Worm (Caenorhabditis elegans) whole organism, L3 larva: ENCODE data around the gene ZK1127.12.

ENCODE experiments used
- aly-2 ChIP-seq: fragments of 150-350 bp; optimal IDR thresholded peaks from 2 replicates; lab custom pipeline; 2014; ENCODE audit warnings: missing biosample characterization, missing genetic modification characterization
- ama-1 ChIP-seq: fragments of 150-350 bp; optimal IDR thresholded peaks from 2 replicates; lab custom pipeline; 2018
- ceh-28 ChIP-seq: fragments of 150-350 bp; optimal IDR thresholded peaks from 2 replicates; lab custom pipeline; 2014; ENCODE audit warnings: missing biosample characterization, missing genetic modification reagents, missing genetic modification characterization
- ceh-82 ChIP-seq: fragments of 150-350 bp; optimal IDR thresholded peaks from 2 replicates; lab custom pipeline; 2014; ENCODE audit warnings: missing biosample characterization, missing genetic modification characterization
- ceh-9 ChIP-seq: sonication (generic microtip); optimal IDR thresholded peaks from 2 replicates; lab custom pipeline; 2018; ENCODE audit warnings: missing biosample characterization, missing genetic modification characterization
- egl-5 ChIP-seq: fragments of 150-350 bp; optimal IDR thresholded peaks from 2 replicates; lab custom pipeline; 2017; ENCODE audit warnings: missing biosample characterization, missing genetic modification reagents, missing genetic modification characterization, inconsistent platforms
- eor-1 ChIP-seq, 2 experiments: fragments of 150-350 bp; optimal IDR thresholded peaks; 2 replicates each; lab custom pipeline; 2014 to 2018; ENCODE audit warnings: missing biosample characterization in 2 of 2, missing genetic modification characterization in 2 of 2
- jun-1 ChIP-seq: fragments of 150-350 bp; optimal IDR thresholded peaks from 2 replicates; lab custom pipeline; 2014; ENCODE audit warnings: missing biosample characterization, missing genetic modification reagents, missing genetic modification characterization
- lin-15B ChIP-seq: fragments of 150-350 bp; optimal IDR thresholded peaks from 2 replicates; lab custom pipeline; 2014; ENCODE audit warnings: missing biosample characterization, missing genetic modification characterization
- lsy-12 ChIP-seq: sonication (generic microtip); optimal IDR thresholded peaks from 2 replicates; lab custom pipeline; 2016; ENCODE audit warnings: mild to moderate bottlenecking, missing genetic modification characterization, missing compliant biosample characterization
- mml-1 ChIP-seq: fragments of 150-350 bp; sonication (generic microtip); optimal IDR thresholded peaks from 3 replicates; lab custom pipeline; 2014; ENCODE audit warnings: missing biosample characterization, missing genetic modification characterization
- nfya-1 ChIP-seq: sonication (generic microtip); optimal IDR thresholded peaks from 2 replicates; lab custom pipeline; 2017; ENCODE audit warnings: missing genetic modification characterization, mild to moderate bottlenecking, missing compliant biosample characterization, antibody characterized with exemption, moderate library complexity; ENCODE audit not compliant: insufficient read depth
- nhr-11 ChIP-seq: fragments of 150-350 bp; optimal IDR thresholded peaks from 2 replicates; lab custom pipeline; 2014; ENCODE audit warnings: missing biosample characterization, missing genetic modification characterization
- nhr-12 ChIP-seq: fragments of 150-350 bp; optimal IDR thresholded peaks from 2 replicates; lab custom pipeline; 2014; ENCODE audit warnings: missing biosample characterization, missing genetic modification characterization
- nhr-23 ChIP-seq: fragments of 150-350 bp; optimal IDR thresholded peaks from 2 replicates; lab custom pipeline; 2014; ENCODE audit warnings: missing biosample characterization, missing genetic modification reagents, missing genetic modification characterization
- nhr-237 ChIP-seq: fragments of 150-350 bp; optimal IDR thresholded peaks from 2 replicates; lab custom pipeline; 2014; ENCODE audit warnings: missing biosample characterization, missing genetic modification characterization
- nhr-25 ChIP-seq: sonication (generic microtip); optimal IDR thresholded peaks from 2 replicates; lab custom pipeline; 2017; ENCODE audit warnings: missing biosample characterization, missing genetic modification characterization
- nhr-28 ChIP-seq: fragments of 150-350 bp; optimal IDR thresholded peaks from 2 replicates; lab custom pipeline; 2014; ENCODE audit warnings: missing biosample characterization, missing genetic modification characterization
- nhr-43 ChIP-seq: sonication (generic microtip); optimal IDR thresholded peaks from 2 replicates; lab custom pipeline; 2016; ENCODE audit warnings: mild to moderate bottlenecking, missing genetic modification characterization, missing compliant biosample characterization; ENCODE audit not compliant: poor library complexity, severe bottlenecking
- nhr-76 ChIP-seq: fragments of 150-350 bp; sonication (generic microtip); optimal IDR thresholded peaks from 5 replicates; lab custom pipeline; 2014; ENCODE audit warnings: missing biosample characterization, missing genetic modification characterization
- nhr-77 ChIP-seq: fragments of 150-350 bp; optimal IDR thresholded peaks from 2 replicates; lab custom pipeline; 2014; ENCODE audit warnings: missing biosample characterization, missing genetic modification characterization
- pha-4 ChIP-seq: fragments of 150-350 bp; optimal IDR thresholded peaks from 2 replicates; lab custom pipeline; 2014; ENCODE audit warnings: missing biosample characterization, missing genetic modification reagents, missing genetic modification characterization
- pqm-1 ChIP-seq: fragments of 150-350 bp; optimal IDR thresholded peaks from 2 replicates; lab custom pipeline; 2017; ENCODE audit warnings: missing biosample characterization, missing genetic modification characterization, inconsistent platforms
- sea-2 ChIP-seq: fragments of 150-350 bp; sonication (generic microtip); optimal IDR thresholded peaks from 4 replicates; lab custom pipeline; 2014; ENCODE audit warnings: missing biosample characterization, missing genetic modification reagents, missing genetic modification characterization
- snpc-4 ChIP-seq: fragments of 150-350 bp; optimal IDR thresholded peaks from 2 replicates; lab custom pipeline; 2014; ENCODE audit warnings: missing biosample characterization, missing genetic modification characterization
- unc-39 ChIP-seq: sonication (generic microtip); optimal IDR thresholded peaks from 4 replicates; lab custom pipeline; 2017; ENCODE audit warnings: missing biosample characterization, missing genetic modification characterization
- zag-1 ChIP-seq: fragments of 150-350 bp; optimal IDR thresholded peaks from 2 replicates; lab custom pipeline; 2014; ENCODE audit warnings: missing biosample characterization, missing genetic modification characterization

The ZK1127.12 gene

ce11 chrII:7093339-7093821 lies 41.5 kb downstream of the ZK1127.12 start, which contains the start of gene T02G5.3:
Gene T02G5.3 (plus strand): TSS chrII:7093389.
- TF ChIP-seq nhr-76 = no peak

DNA sequence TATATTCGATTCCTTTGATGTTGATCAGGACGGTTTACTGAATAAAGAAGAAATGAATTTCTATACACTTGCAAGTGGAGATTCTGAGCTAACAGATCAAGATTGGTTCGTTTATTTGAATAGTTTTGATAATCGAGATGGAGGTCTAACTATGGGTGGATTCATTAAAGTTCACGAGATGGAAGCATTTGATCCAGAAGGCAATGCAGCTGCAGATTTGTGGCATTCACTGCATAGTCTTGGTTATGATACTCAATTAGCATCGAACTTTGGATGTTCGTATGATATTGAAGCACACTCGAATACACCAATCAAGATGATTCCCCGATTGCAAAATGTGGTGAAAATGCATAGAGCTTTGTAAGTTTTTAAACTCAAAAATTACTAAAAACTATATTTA lies 44.1 kb downstream of the ZK1127.12 start:
- TF ChIP-seq nhr-237 (no peak), unc-39 (tag; lab: Kevin White, UChicago) (no peak), nhr-23 (tag; lab: Kevin White, UChicago) (no peak), jun-1 (no peak), nhr-43 (no peak), nhr-11 (no peak), egl-5 (no peak), mml-1 (tag; lab: Kevin White, UChicago) (no peak)

DNA sequence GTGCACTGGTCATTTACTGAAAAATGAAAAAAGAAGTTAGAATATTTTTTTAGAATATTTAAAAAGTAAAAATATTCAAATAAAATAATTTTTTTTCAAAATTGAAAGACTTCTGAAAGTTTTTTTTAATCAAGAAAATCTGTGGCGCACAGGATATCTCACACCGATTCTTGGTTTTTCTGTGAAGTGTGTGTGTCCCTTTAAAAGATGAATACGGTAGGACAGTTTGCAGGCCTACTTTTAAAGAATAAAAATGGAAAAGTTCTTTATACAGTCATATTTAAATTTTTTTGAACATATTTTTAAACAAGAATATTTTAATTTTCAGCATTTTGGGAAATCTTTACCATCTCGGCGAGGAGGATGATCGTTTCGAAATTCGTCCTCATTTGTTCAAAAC lies 46.7 kb downstream of the ZK1127.12 start, which contains the start of gene mct-5:
Gene mct-5, minus strand, starts transcription at position 16 of the 400 bp plus-strand sequence.
- TF ChIP-seq nfya-1 = no peak
- no peak for TF ChIP-seq ceh-28 (tag; lab: Kevin White, UChicago)
- no peak for TF ChIP-seq snpc-4 (tag; lab: Kevin White, UChicago)
- TF ChIP-seq egl-5 = no peak
- TF ChIP-seq ceh-82 (tag; lab: Kevin White, UChicago) = no peak
- no peak for TF ChIP-seq nhr-12
- no peak for TF ChIP-seq zag-1 (tag; lab: Kevin White, UChicago)
- TF ChIP-seq nhr-77 = no peak
- TF ChIP-seq ceh-9 (tag; lab: Kevin White, UChicago) = no peak
- no peak for TF ChIP-seq nhr-25 (tag; lab: Kevin White, UChicago)

- TF ChIP-seq sea-2 (GFP tag; lab: Kevin White, UChicago) (no peak), pqm-1 (tag; lab: Kevin White, UChicago) (no peak), pha-4 (tag; lab: Kevin White, UChicago) (no peak), nhr-76 (no peak), nhr-28 (tag; lab: Kevin White, UChicago) (peak; percentile 32), ama-1 (peak; percentile 30)
Observed at ce11 chrII:7099231-7099630, 47.4 kb downstream of the ZK1127.12 start.

DNA sequence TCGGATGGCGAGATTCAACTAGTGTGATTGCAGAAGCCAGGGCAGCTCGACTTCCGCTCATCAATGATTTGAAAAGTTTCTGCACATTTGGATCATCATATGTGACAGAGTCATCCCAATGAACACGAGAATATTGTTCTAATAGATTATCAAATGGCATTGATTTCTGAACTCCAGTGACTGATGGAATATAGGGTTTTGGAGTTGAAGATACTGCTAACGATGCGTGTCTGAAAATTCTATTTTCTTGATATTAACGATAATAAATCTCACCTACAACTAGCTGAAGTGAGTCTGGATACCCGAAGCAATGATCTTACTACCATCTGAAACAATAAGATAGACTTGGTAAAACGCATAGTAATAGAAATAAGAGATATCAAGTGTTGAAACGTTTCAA lies 49.0 kb downstream of the ZK1127.12 start, which contains the start of gene mmaa-1:
Gene mmaa-1, minus strand, starts transcription at position 328 of the 400 bp plus-strand sequence.
- TF ChIP-seq ama-1 (peak; percentile 56), egl-5 (no peak), lsy-12 (peak; percentile 37)

- TF ChIP-seq aly-2 (tag; lab: Kevin White, UChicago) = no peak
- no peak for TF ChIP-seq ceh-9 (tag; lab: Kevin White, UChicago)
- TF ChIP-seq nhr-25 (tag; lab: Kevin White, UChicago) = peak; percentile 2
- TF ChIP-seq lin-15B = peak; percentile 6
- no peak for TF ChIP-seq snpc-4 (tag; lab: Kevin White, UChicago)
- no peak for TF ChIP-seq eor-1 (tag; optimal IDR thresholded peaks at IDR 0.05; lab: Kevin White, UChicago)
Observed at ce11 chrII:7102288-7102687, 50.4 kb downstream of the ZK1127.12 start.
